Worm (Caenorhabditis elegans) whole organism, L1 larva: ENCODE measurements around the gene ubc-19.

Experiments used
- aly-2 ChIP-seq: fragments of 150-350 bp; optimal IDR thresholded peaks from 2 replicates; lab custom pipeline; 2014; ENCODE audit warnings: missing biosample characterization, missing genetic modification characterization
- ama-1 ChIP-seq: fragments of 150-350 bp; optimal IDR thresholded peaks from 2 replicates; lab custom pipeline; 2014
- ceh-90 ChIP-seq: sonication (generic microtip); optimal IDR thresholded peaks from 2 replicates; lab custom pipeline; 2016; ENCODE audit warnings: missing genetic modification characterization, missing compliant biosample characterization
- dpl-1 ChIP-seq, 3 experiments: fragments of 150-350 bp in 2 of 3; sonication (generic microtip) in 1 of 3; optimal IDR thresholded peaks; 2 replicates each; lab custom pipeline; 2014 to 2017; ENCODE audit warnings: missing biosample characterization in 3 of 3, missing genetic modification characterization in 3 of 3, missing genetic modification reagents in 3 of 3
- efl-1 ChIP-seq, 4 experiments: fragments of 150-350 bp; optimal IDR thresholded peaks in 3 of 4; peaks in 1 of 4; 1 replicate in 1 of 4; 2 replicates in 3 of 4; lab custom pipeline; 2014; ENCODE audit warnings: missing biosample characterization in 2 of 4, missing genetic modification characterization in 2 of 4, missing genetic modification reagents in 2 of 4
- efl-3 ChIP-seq: fragments of 200-800 bp; sonication (Bioruptor generic); optimal IDR thresholded peaks from 2 replicates; lab custom pipeline; 2018; ENCODE audit warnings: mild to moderate bottlenecking, missing genetic modification characterization, missing compliant biosample characterization
- hlh-17 ChIP-seq: fragments of 200-800 bp; sonication (Bioruptor generic); optimal IDR thresholded peaks from 2 replicates; lab custom pipeline; 2018; ENCODE audit warnings: missing genetic modification characterization, mild to moderate bottlenecking, missing compliant biosample characterization, moderate library complexity, borderline replicate concordance
- lin-35 ChIP-seq, 2 experiments: fragments of 150-350 bp; optimal IDR thresholded peaks; 2 replicates each; lab custom pipeline; 2014; ENCODE audit warnings: missing biosample characterization in 2 of 2, missing genetic modification characterization in 2 of 2, missing genetic modification reagents in 2 of 2
- lin-39 ChIP-seq: fragments of 150-350 bp; optimal IDR thresholded peaks from 2 replicates; lab custom pipeline; 2014; ENCODE audit warnings: missing biosample characterization, missing genetic modification reagents, missing genetic modification characterization
- nhr-11 ChIP-seq: fragments of 150-350 bp; optimal IDR thresholded peaks from 2 replicates; lab custom pipeline; 2014; ENCODE audit warnings: missing biosample characterization, missing genetic modification characterization
- nhr-237 ChIP-seq: fragments of 150-350 bp; optimal IDR thresholded peaks from 2 replicates; lab custom pipeline; 2014; ENCODE audit warnings: missing biosample characterization, missing genetic modification characterization
- skn-1 ChIP-seq: fragments of 150-350 bp; optimal IDR thresholded peaks from 2 replicates; lab custom pipeline; 2014; ENCODE audit warnings: missing biosample characterization, missing genetic modification characterization
- sox-4 ChIP-seq: sonication (generic microtip); optimal IDR thresholded peaks from 2 replicates; lab custom pipeline; 2016; ENCODE audit warnings: missing genetic modification characterization, missing compliant biosample characterization
- unc-62 ChIP-seq: fragments of 150-350 bp; optimal IDR thresholded peaks from 2 replicates; lab custom pipeline; 2014; ENCODE audit warnings: missing biosample characterization, missing genetic modification reagents, missing genetic modification characterization

- no peak for TF ChIP-seq nhr-237
- no peak for TF ChIP-seq lin-39 (tag; lab: Kevin White, UChicago)
- TF ChIP-seq aly-2 (tag; lab: Kevin White, UChicago), result no peak
- TF ChIP-seq efl-1 (optimal IDR thresholded peaks at IDR 0.05; lab: Kevin White, UChicago), result no peak
- no peak for TF ChIP-seq efl-1 (GFP tag; optimal IDR thresholded peaks at IDR 0.05 in 1 of 2; lab: Kevin White, UChicago)
- TF ChIP-seq ceh-90 (tag; lab: Kevin White, UChicago), result no peak
- no peak for TF ChIP-seq efl-3 (GFP tag; lab: Kevin White, UChicago)
- no peak for TF ChIP-seq unc-62 (GFP tag; lab: Kevin White, UChicago)
- no peak for TF ChIP-seq nhr-11 (tag; lab: Kevin White, UChicago)
- TF ChIP-seq dpl-1 (GFP tag; optimal IDR thresholded peaks at IDR 0.05; lab: Kevin White, UChicago), result no peak
- TF ChIP-seq ama-1 (lab: Kevin White, UChicago), result no peak
- TF ChIP-seq skn-1 (tag; lab: Kevin White, UChicago), result no peak
- no peak for TF ChIP-seq sox-4 (tag; lab: Kevin White, UChicago)
- TF ChIP-seq hlh-17 (GFP tag; lab: Kevin White, UChicago), result no peak
- TF ChIP-seq lin-35 (GFP tag; optimal IDR thresholded peaks at IDR 0.05; lab: Kevin White, UChicago), result no peak
These were observed 48.1 kb upstream of the ubc-19 start for ce11 chrV:18737646-18738045.
